Worm (Caenorhabditis elegans) whole organism, L3 larva: ENCODE measurements around the gene F49C5.5.

Experiments used
- R02D3.7 ChIP-seq: fragments of 150-350 bp; optimal IDR thresholded peaks from 2 replicates; lab custom pipeline; 2014; ENCODE audit warnings: missing biosample characterization, missing genetic modification characterization
- ZK546.5 ChIP-seq: sonication (generic microtip); optimal IDR thresholded peaks from 2 replicates; lab custom pipeline; 2017; ENCODE audit warnings: missing biosample characterization, missing genetic modification characterization
- aly-2 ChIP-seq: fragments of 150-350 bp; optimal IDR thresholded peaks from 2 replicates; lab custom pipeline; 2014; ENCODE audit warnings: missing biosample characterization, missing genetic modification characterization
- ceh-28 ChIP-seq: fragments of 150-350 bp; optimal IDR thresholded peaks from 2 replicates; lab custom pipeline; 2014; ENCODE audit warnings: missing biosample characterization, missing genetic modification reagents, missing genetic modification characterization
- ceh-82 ChIP-seq: fragments of 150-350 bp; optimal IDR thresholded peaks from 2 replicates; lab custom pipeline; 2014; ENCODE audit warnings: missing biosample characterization, missing genetic modification characterization
- ceh-9 ChIP-seq: sonication (generic microtip); optimal IDR thresholded peaks from 2 replicates; lab custom pipeline; 2018; ENCODE audit warnings: missing biosample characterization, missing genetic modification characterization
- daf-12 ChIP-seq: fragments of 150-350 bp; optimal IDR thresholded peaks from 2 replicates; lab custom pipeline; 2014; ENCODE audit warnings: missing biosample characterization, missing genetic modification reagents, missing genetic modification characterization
- egl-27 ChIP-seq: sonication (generic microtip); optimal IDR thresholded peaks from 4 replicates; lab custom pipeline; 2017; ENCODE audit warnings: missing biosample characterization, missing genetic modification reagents, missing genetic modification characterization
- egl-5 ChIP-seq: fragments of 150-350 bp; optimal IDR thresholded peaks from 2 replicates; lab custom pipeline; 2017; ENCODE audit warnings: missing biosample characterization, missing genetic modification reagents, missing genetic modification characterization, inconsistent platforms
- elt-1 ChIP-seq: fragments of 150-350 bp; optimal IDR thresholded peaks from 2 replicates; lab custom pipeline; 2014; ENCODE audit warnings: missing biosample characterization, missing genetic modification characterization
- elt-3 ChIP-seq, 3 experiments: fragments of 150-350 bp in 1 of 3; sonication (generic microtip) in 2 of 3; optimal IDR thresholded peaks; 2 replicates in 2 of 3; 4 replicates in 1 of 3; lab custom pipeline; 2014 to 2017; ENCODE audit warnings: missing biosample characterization in 3 of 3, missing genetic modification characterization in 3 of 3
- eor-1 ChIP-seq, 2 experiments: fragments of 150-350 bp; optimal IDR thresholded peaks; 2 replicates each; lab custom pipeline; 2014 to 2018; ENCODE audit warnings: missing biosample characterization in 2 of 2, missing genetic modification characterization in 2 of 2
- fkh-10 ChIP-seq: sonication (generic microtip); optimal IDR thresholded peaks from 2 replicates; lab custom pipeline; 2017; ENCODE audit warnings: missing biosample characterization, missing genetic modification reagents, missing genetic modification characterization
- fkh-2 ChIP-seq: fragments of 150-350 bp; optimal IDR thresholded peaks from 2 replicates; lab custom pipeline; 2014; ENCODE audit warnings: missing biosample characterization, missing genetic modification reagents, missing genetic modification characterization
- fos-1 ChIP-seq: fragments of 150-350 bp; optimal IDR thresholded peaks from 2 replicates; lab custom pipeline; 2014; ENCODE audit warnings: missing biosample characterization, missing genetic modification characterization
- hmg-11 ChIP-seq: sonication (generic microtip); optimal IDR thresholded peaks from 2 replicates; lab custom pipeline; 2016; ENCODE audit warnings: missing genetic modification characterization, missing compliant biosample characterization
- jun-1 ChIP-seq: fragments of 150-350 bp; optimal IDR thresholded peaks from 2 replicates; lab custom pipeline; 2014; ENCODE audit warnings: missing biosample characterization, missing genetic modification reagents, missing genetic modification characterization
- lin-15B ChIP-seq: fragments of 150-350 bp; optimal IDR thresholded peaks from 2 replicates; lab custom pipeline; 2014; ENCODE audit warnings: missing biosample characterization, missing genetic modification characterization
- nfya-1 ChIP-seq: sonication (generic microtip); optimal IDR thresholded peaks from 2 replicates; lab custom pipeline; 2017; ENCODE audit warnings: missing genetic modification characterization, mild to moderate bottlenecking, missing compliant biosample characterization, antibody characterized with exemption, moderate library complexity; ENCODE audit not compliant: insufficient read depth
- nhr-12 ChIP-seq: fragments of 150-350 bp; optimal IDR thresholded peaks from 2 replicates; lab custom pipeline; 2014; ENCODE audit warnings: missing biosample characterization, missing genetic modification characterization
- nhr-23 ChIP-seq: fragments of 150-350 bp; optimal IDR thresholded peaks from 2 replicates; lab custom pipeline; 2014; ENCODE audit warnings: missing biosample characterization, missing genetic modification reagents, missing genetic modification characterization
- nhr-237 ChIP-seq: fragments of 150-350 bp; optimal IDR thresholded peaks from 2 replicates; lab custom pipeline; 2014; ENCODE audit warnings: missing biosample characterization, missing genetic modification characterization
- nhr-25 ChIP-seq: sonication (generic microtip); optimal IDR thresholded peaks from 2 replicates; lab custom pipeline; 2017; ENCODE audit warnings: missing biosample characterization, missing genetic modification characterization
- nhr-28 ChIP-seq: fragments of 150-350 bp; optimal IDR thresholded peaks from 2 replicates; lab custom pipeline; 2014; ENCODE audit warnings: missing biosample characterization, missing genetic modification characterization
- nhr-43 ChIP-seq: sonication (generic microtip); optimal IDR thresholded peaks from 2 replicates; lab custom pipeline; 2016; ENCODE audit warnings: mild to moderate bottlenecking, missing genetic modification characterization, missing compliant biosample characterization; ENCODE audit not compliant: poor library complexity, severe bottlenecking
- nhr-76 ChIP-seq: fragments of 150-350 bp; sonication (generic microtip); optimal IDR thresholded peaks from 5 replicates; lab custom pipeline; 2014; ENCODE audit warnings: missing biosample characterization, missing genetic modification characterization
- pha-4 ChIP-seq: fragments of 150-350 bp; optimal IDR thresholded peaks from 2 replicates; lab custom pipeline; 2014; ENCODE audit warnings: missing biosample characterization, missing genetic modification reagents, missing genetic modification characterization
- pqm-1 ChIP-seq: fragments of 150-350 bp; optimal IDR thresholded peaks from 2 replicates; lab custom pipeline; 2017; ENCODE audit warnings: missing biosample characterization, missing genetic modification characterization, inconsistent platforms
- skn-1 ChIP-seq: fragments of 150-350 bp; optimal IDR thresholded peaks from 2 replicates; lab custom pipeline; 2014; ENCODE audit warnings: missing biosample characterization, missing genetic modification characterization
- snpc-4 ChIP-seq: fragments of 150-350 bp; optimal IDR thresholded peaks from 2 replicates; lab custom pipeline; 2014; ENCODE audit warnings: missing biosample characterization, missing genetic modification characterization
- tbx-2 ChIP-seq: sonication (generic microtip); optimal IDR thresholded peaks from 2 replicates; lab custom pipeline; 2016; ENCODE audit warnings: mild to moderate bottlenecking, missing genetic modification characterization, missing compliant biosample characterization
- unc-62 ChIP-seq: fragments of 150-350 bp; sonication (generic microtip); optimal IDR thresholded peaks from 4 replicates; lab custom pipeline; 2014; ENCODE audit warnings: missing biosample characterization, missing genetic modification reagents, missing genetic modification characterization
- ztf-11 ChIP-seq: fragments of 150-350 bp; optimal IDR thresholded peaks from 2 replicates; lab custom pipeline; 2014; ENCODE audit warnings: missing biosample characterization, missing genetic modification characterization
- ztf-4 ChIP-seq: fragments of 150-350 bp; optimal IDR thresholded peaks from 2 replicates; lab custom pipeline; 2014; ENCODE audit warnings: missing biosample characterization, missing genetic modification characterization

F49C5.5 gene

ce11 chrII:12514620-12515019, 31.7 kb downstream of the F49C5.5 start, which contains the start of gene srh-69:
Gene srh-69 (minus strand): TSS chrII:12514720.
- no peak for TF ChIP-seq snpc-4 (tag; lab: Kevin White, UChicago)
- TF ChIP-seq nhr-43 (tag; lab: Kevin White, UChicago), result no peak
- no peak for TF ChIP-seq nhr-25 (tag; lab: Kevin White, UChicago)
- TF ChIP-seq nhr-12 (tag; lab: Kevin White, UChicago), result no peak
- no peak for TF ChIP-seq R02D3.7 (tag; lab: Kevin White, UChicago)
- TF ChIP-seq ZK546.5 (tag; lab: Kevin White, UChicago), result no peak
- no peak for TF ChIP-seq tbx-2 (tag; lab: Kevin White, UChicago)
- no peak for TF ChIP-seq unc-62 (GFP tag; lab: Kevin White, UChicago)
- TF ChIP-seq ceh-82 (tag; lab: Kevin White, UChicago), result no peak

ce11 chrII:12511866-12512265, 34.4 kb downstream of the F49C5.5 start, which contains the start of gene srh-73:
Gene srh-73 (plus strand): TSS chrII:12512166.
- TF ChIP-seq nhr-28 (tag; lab: Kevin White, UChicago) (no peak), tbx-2 (tag; lab: Kevin White, UChicago) (no peak), nhr-43 (tag; lab: Kevin White, UChicago) (no peak), fkh-2 (tag; lab: Kevin White, UChicago) (no peak), ZK546.5 (tag; lab: Kevin White, UChicago) (no peak), nhr-237 (tag; lab: Kevin White, UChicago) (no peak), elt-1 (tag; lab: Kevin White, UChicago) (no peak), fkh-10 (GFP tag; lab: Kevin White, UChicago) (no peak), ceh-9 (no peak), nhr-76 (tag; lab: Kevin White, UChicago) (no peak), fos-1 (tag; lab: Kevin White, UChicago) (no peak), ztf-11 (tag; lab: Kevin White, UChicago) (no peak), eor-1 (tag; optimal IDR thresholded peaks at IDR 0.05; lab: Kevin White, UChicago) (no peak), egl-5 (tag; lab: Kevin White, UChicago) (no peak), nfya-1 (tag; lab: Kevin White, UChicago) (no peak), pqm-1 (no peak), jun-1 (tag; lab: Kevin White, UChicago) (no peak), elt-3 (tag; optimal IDR thresholded peaks at IDR 0.05; lab: Kevin White, UChicago) (no peak), snpc-4 (tag; lab: Kevin White, UChicago) (no peak)

DNA sequence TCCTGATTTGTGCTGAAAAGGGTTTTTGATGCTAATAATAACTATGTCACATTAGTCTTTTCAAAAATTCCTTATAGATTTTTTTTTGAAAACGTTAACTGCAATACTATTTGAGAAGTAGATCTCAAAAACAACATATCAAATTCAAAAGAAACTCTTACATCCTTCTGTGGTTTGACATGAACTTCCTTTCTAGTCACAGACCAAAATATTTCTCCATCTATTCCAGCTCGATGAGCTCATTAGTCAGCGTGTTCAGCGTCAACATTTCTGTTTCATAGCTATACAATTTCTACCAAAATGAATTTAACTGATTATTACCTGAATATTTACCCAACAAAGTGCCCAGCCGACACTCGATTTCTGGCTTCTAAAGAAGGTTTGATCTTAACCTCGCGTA, 37.7 kb downstream of the F49C5.5 start, which contains the start of gene srh-67:
srh-67 (plus strand) TSS at position 301 of the 400 bp plus-strand sequence.
- TF ChIP-seq nhr-237 (tag; lab: Kevin White, UChicago) (no peak), pha-4 (tag; lab: Kevin White, UChicago) (no peak), egl-27 (no peak), R02D3.7 (tag; lab: Kevin White, UChicago) (no peak), elt-3 (tag; optimal IDR thresholded peaks at IDR 0.05; lab: Kevin White, UChicago) (no peak), ztf-4 (tag; lab: Kevin White, UChicago) (no peak), skn-1 (tag; lab: Kevin White, UChicago) (no peak), nhr-12 (tag; lab: Kevin White, UChicago) (no peak), fkh-2 (tag; lab: Kevin White, UChicago) (no peak), nhr-23 (no peak), ceh-28 (no peak), daf-12 (tag; lab: Kevin White, UChicago) (no peak), fos-1 (tag; lab: Kevin White, UChicago) (no peak)

- TF ChIP-seq fkh-10 (GFP tag; lab: Kevin White, UChicago) (no peak), nfya-1 (tag; lab: Kevin White, UChicago) (no peak), aly-2 (tag; lab: Kevin White, UChicago) (no peak), fos-1 (tag; lab: Kevin White, UChicago) (no peak), elt-1 (tag; lab: Kevin White, UChicago) (no peak), ceh-9 (no peak), lin-15B (tag; lab: Kevin White, UChicago) (no peak), hmg-11 (tag; lab: Kevin White, UChicago) (no peak)
Measured at ce11 chrII:12507038-12507437, 39.3 kb downstream of the F49C5.5 start, which contains the start of gene srh-68. Gene srh-68 (plus strand): TSS chrII:12507338.
